Worm (Caenorhabditis elegans) whole organism, L1 larva: ENCODE results near the gene C48B4.12.
A peak's percentile ranks its signal among the peaks of the same experiment; 100 is the strongest.

Experiments
- C04F5.9 ChIP-seq: sonication (generic microtip); optimal IDR thresholded peaks from 2 replicates; lab custom pipeline; 2016; ENCODE audit warnings: missing genetic modification characterization, missing compliant biosample characterization
- C16A3.4 ChIP-seq: fragments of 150-350 bp; optimal IDR thresholded peaks from 2 replicates; lab custom pipeline; 2014; ENCODE audit warnings: missing biosample characterization, missing genetic modification characterization
- C34B4.2 ChIP-seq: sonication (generic microtip); optimal IDR thresholded peaks from 2 replicates; lab custom pipeline; 2017; ENCODE audit warnings: mild to moderate bottlenecking, missing genetic modification characterization, missing compliant biosample characterization
- ceh-8 ChIP-seq: fragments of 200-800 bp; sonication (Bioruptor generic); optimal IDR thresholded peaks from 2 replicates; lab custom pipeline; 2018; ENCODE audit warnings: mild to moderate bottlenecking, missing genetic modification characterization, moderate library complexity, missing compliant biosample characterization
- ceh-88 ChIP-seq: fragments of 200-800 bp; sonication (Bioruptor generic); IDR thresholded peaks from 2 replicates; pipeline ENCODE4 v1.3.6; 2022; ENCODE audit warnings: missing genetic modification characterization, missing compliant biosample characterization
- ces-1 ChIP-seq: fragments of 150-350 bp; optimal IDR thresholded peaks from 2 replicates; lab custom pipeline; 2014; ENCODE audit warnings: missing biosample characterization, missing genetic modification reagents, missing genetic modification characterization
- dpl-1 ChIP-seq, 3 experiments: fragments of 150-350 bp in 2 of 3; sonication (generic microtip) in 1 of 3; optimal IDR thresholded peaks; 2 replicates each; lab custom pipeline; 2014 to 2017; ENCODE audit warnings: missing biosample characterization in 3 of 3, missing genetic modification characterization in 3 of 3, missing genetic modification reagents in 3 of 3
- dsc-1 ChIP-seq: sonication (generic microtip); optimal IDR thresholded peaks from 2 replicates; lab custom pipeline; 2016; ENCODE audit warnings: mild to moderate bottlenecking, missing genetic modification characterization, missing compliant biosample characterization
- efl-1 ChIP-seq, 4 experiments: fragments of 150-350 bp; optimal IDR thresholded peaks in 3 of 4; peaks in 1 of 4; 1 replicate in 1 of 4; 2 replicates in 3 of 4; lab custom pipeline; 2014; ENCODE audit warnings: missing biosample characterization in 2 of 4, missing genetic modification characterization in 2 of 4, missing genetic modification reagents in 2 of 4
- efl-3 ChIP-seq: fragments of 200-800 bp; sonication (Bioruptor generic); optimal IDR thresholded peaks from 2 replicates; lab custom pipeline; 2018; ENCODE audit warnings: mild to moderate bottlenecking, missing genetic modification characterization, missing compliant biosample characterization
- elt-2 ChIP-seq: sonication (generic microtip); optimal IDR thresholded peaks from 2 replicates; lab custom pipeline; 2016; ENCODE audit warnings: missing genetic modification characterization, mild to moderate bottlenecking, inconsistent platforms, missing compliant biosample characterization, missing genetic modification reagents
- elt-3 ChIP-seq, 6 experiments: fragments of 150-350 bp in 1 of 6; sonication (generic microtip); optimal IDR thresholded peaks; 2 replicates each; lab custom pipeline; 2017 to 2018; ENCODE audit warnings: missing biosample characterization in 6 of 6, missing genetic modification characterization in 6 of 6, inconsistent platforms in 1 of 6
- ets-5 ChIP-seq: fragments of 200-800 bp; sonication (Bioruptor generic); IDR thresholded peaks from 2 replicates; pipeline ENCODE4 v1.3.6; 2022; ENCODE audit warnings: missing genetic modification characterization, missing compliant biosample characterization
- fkh-10 ChIP-seq: sonication (generic microtip); optimal IDR thresholded peaks from 2 replicates; lab custom pipeline; 2017; ENCODE audit warnings: missing biosample characterization, missing genetic modification reagents, missing genetic modification characterization
- fkh-8 ChIP-seq: sonication (generic microtip); optimal IDR thresholded peaks from 2 replicates; lab custom pipeline; 2016; ENCODE audit warnings: mild to moderate bottlenecking, missing genetic modification characterization, missing compliant biosample characterization
- grh-1 ChIP-seq: fragments of 200-800 bp; sonication (Bioruptor generic); IDR thresholded peaks from 2 replicates; pipeline ENCODE4 v1.3.6; 2022; ENCODE audit warnings: missing genetic modification reagents, missing genetic modification characterization, missing compliant biosample characterization
- hlh-17 ChIP-seq: fragments of 200-800 bp; sonication (Bioruptor generic); optimal IDR thresholded peaks from 2 replicates; lab custom pipeline; 2018; ENCODE audit warnings: missing genetic modification characterization, mild to moderate bottlenecking, missing compliant biosample characterization, moderate library complexity, borderline replicate concordance
- hlh-4 ChIP-seq: sonication (generic microtip); optimal IDR thresholded peaks from 2 replicates; lab custom pipeline; 2016; ENCODE audit warnings: mild to moderate bottlenecking, missing genetic modification characterization, missing compliant biosample characterization
- hpl-2 ChIP-seq: fragments of 150-350 bp; optimal IDR thresholded peaks from 2 replicates; lab custom pipeline; 2014; ENCODE audit warnings: missing biosample characterization, missing genetic modification reagents, missing genetic modification characterization
- lin-13 ChIP-seq: fragments of 150-350 bp; optimal IDR thresholded peaks from 2 replicates; lab custom pipeline; 2014; ENCODE audit warnings: missing biosample characterization, missing genetic modification reagents, missing genetic modification characterization
- lin-14 ChIP-seq: fragments of 200-800 bp; sonication (Bioruptor generic); optimal IDR thresholded peaks from 2 replicates; lab custom pipeline; 2018; ENCODE audit warnings: mild to moderate bottlenecking, missing genetic modification characterization, moderate library complexity, missing compliant biosample characterization
- lin-15B ChIP-seq: fragments of 150-350 bp; sonication (generic microtip); optimal IDR thresholded peaks from 3 replicates; lab custom pipeline; 2014; ENCODE audit warnings: missing biosample characterization, missing genetic modification characterization
- lin-35 ChIP-seq, 2 experiments: fragments of 150-350 bp; optimal IDR thresholded peaks; 2 replicates each; lab custom pipeline; 2014; ENCODE audit warnings: missing biosample characterization in 2 of 2, missing genetic modification characterization in 2 of 2, missing genetic modification reagents in 2 of 2
- lin-39 ChIP-seq: fragments of 150-350 bp; optimal IDR thresholded peaks from 2 replicates; lab custom pipeline; 2014; ENCODE audit warnings: missing biosample characterization, missing genetic modification reagents, missing genetic modification characterization
- lsy-2 ChIP-seq, 2 experiments: fragments of 150-350 bp; optimal IDR thresholded peaks; 2 replicates each; lab custom pipeline; 2014; ENCODE audit warnings: missing biosample characterization in 2 of 2, missing genetic modification characterization in 2 of 2
- mab-9 ChIP-seq: fragments of 200-800 bp; sonication (Bioruptor generic); IDR thresholded peaks from 2 replicates; pipeline ENCODE4 v1.3.6; 2022; ENCODE audit warnings: missing genetic modification reagents, missing genetic modification characterization, missing compliant biosample characterization
- mep-1 ChIP-seq: fragments of 150-350 bp; optimal IDR thresholded peaks from 2 replicates; lab custom pipeline; 2014; ENCODE audit warnings: missing biosample characterization, missing genetic modification characterization
- nhr-12 ChIP-seq: sonication (generic microtip); optimal IDR thresholded peaks from 2 replicates; lab custom pipeline; 2017; ENCODE audit warnings: missing biosample characterization, missing genetic modification characterization
- nhr-19 ChIP-seq: fragments of 200-800 bp; sonication (Bioruptor generic); conservative IDR thresholded peaks from 2 replicates; pipeline ENCODE4 v1.3.6; 2022; ENCODE audit warnings: missing genetic modification characterization, missing compliant biosample characterization
- nhr-20 ChIP-seq: sonication (generic microtip); optimal IDR thresholded peaks from 2 replicates; lab custom pipeline; 2016; ENCODE audit warnings: mild to moderate bottlenecking, missing genetic modification characterization, missing compliant biosample characterization
- nhr-237 ChIP-seq: fragments of 150-350 bp; optimal IDR thresholded peaks from 2 replicates; lab custom pipeline; 2014; ENCODE audit warnings: missing biosample characterization, missing genetic modification characterization
- nhr-28 ChIP-seq: fragments of 150-350 bp; optimal IDR thresholded peaks from 2 replicates; lab custom pipeline; 2014; ENCODE audit warnings: missing biosample characterization, missing genetic modification characterization
- nhr-71 ChIP-seq: sonication (generic microtip); optimal IDR thresholded peaks from 2 replicates; lab custom pipeline; 2016; ENCODE audit warnings: mild to moderate bottlenecking, missing genetic modification characterization, moderate library complexity, missing compliant biosample characterization
- nhr-76 ChIP-seq: sonication (generic microtip); optimal IDR thresholded peaks from 2 replicates; lab custom pipeline; 2017; ENCODE audit warnings: missing biosample characterization, missing genetic modification characterization
- nhr-84 ChIP-seq: sonication (generic microtip); optimal IDR thresholded peaks from 2 replicates; lab custom pipeline; 2017; ENCODE audit warnings: missing biosample characterization, missing genetic modification characterization
- nhr-90 ChIP-seq: sonication (generic microtip); optimal IDR thresholded peaks from 2 replicates; lab custom pipeline; 2016; ENCODE audit warnings: mild to moderate bottlenecking, missing genetic modification characterization, missing compliant biosample characterization; ENCODE audit not compliant: poor library complexity
- pag-3 ChIP-seq: sonication (generic microtip); optimal IDR thresholded peaks from 2 replicates; lab custom pipeline; 2017; ENCODE audit warnings: missing genetic modification characterization, mild to moderate bottlenecking, missing compliant biosample characterization, antibody characterized with exemption, borderline replicate concordance; ENCODE audit not compliant: insufficient read depth
- pqm-1 ChIP-seq: sonication (generic microtip); optimal IDR thresholded peaks from 3 replicates; lab custom pipeline; 2017; ENCODE audit warnings: missing biosample characterization, missing genetic modification characterization
- rnt-1 ChIP-seq: sonication (generic microtip); optimal IDR thresholded peaks from 2 replicates; lab custom pipeline; 2016; ENCODE audit warnings: mild to moderate bottlenecking, missing genetic modification characterization, moderate library complexity, missing compliant biosample characterization
- snu-23 ChIP-seq: sonication (generic microtip); optimal IDR thresholded peaks from 2 replicates; lab custom pipeline; 2016; ENCODE audit warnings: missing genetic modification characterization, missing compliant biosample characterization
- sptf-1 ChIP-seq: fragments of 150-350 bp; optimal IDR thresholded peaks from 2 replicates; lab custom pipeline; 2014; ENCODE audit warnings: missing biosample characterization, missing genetic modification characterization
- swsn-7 ChIP-seq: sonication (generic microtip); optimal IDR thresholded peaks from 2 replicates; lab custom pipeline; 2016; ENCODE audit warnings: missing genetic modification characterization, missing compliant biosample characterization
- tbx-2 ChIP-seq: sonication (generic microtip); optimal IDR thresholded peaks from 2 replicates; lab custom pipeline; 2016; ENCODE audit warnings: missing genetic modification characterization, missing compliant biosample characterization
- unc-130 ChIP-seq: fragments of 150-350 bp; optimal IDR thresholded peaks from 2 replicates; lab custom pipeline; 2017; ENCODE audit warnings: missing biosample characterization, missing genetic modification characterization, inconsistent platforms
- unc-30 ChIP-seq: sonication (generic microtip); optimal IDR thresholded peaks from 2 replicates; lab custom pipeline; 2017; ENCODE audit warnings: missing biosample characterization, missing genetic modification characterization
- unc-62 ChIP-seq: fragments of 150-350 bp; optimal IDR thresholded peaks from 2 replicates; lab custom pipeline; 2014; ENCODE audit warnings: missing biosample characterization, missing genetic modification reagents, missing genetic modification characterization
- unc-98 ChIP-seq: fragments of 200-800 bp; sonication (Bioruptor generic); IDR thresholded peaks from 2 replicates; pipeline ENCODE4 v1.3.6; 2022; ENCODE audit warnings: missing genetic modification characterization, missing compliant biosample characterization
- xbp-1 ChIP-seq: sonication (generic microtip); optimal IDR thresholded peaks from 2 replicates; lab custom pipeline; 2016; ENCODE audit warnings: missing genetic modification characterization, missing compliant biosample characterization
- zag-1 ChIP-seq: fragments of 150-350 bp; optimal IDR thresholded peaks from 2 replicates; lab custom pipeline; 2014; ENCODE audit warnings: missing biosample characterization, missing genetic modification characterization
- zip-4 ChIP-seq: fragments of 200-800 bp; sonication (Bioruptor generic); optimal IDR thresholded peaks from 2 replicates; lab custom pipeline; 2018; ENCODE audit warnings: mild to moderate bottlenecking, missing genetic modification characterization, moderate library complexity, missing compliant biosample characterization
- ztf-4 ChIP-seq: fragments of 150-350 bp; optimal IDR thresholded peaks from 2 replicates; lab custom pipeline; 2014; ENCODE audit warnings: missing biosample characterization, missing genetic modification characterization

The C48B4.12 gene

ce11 chrIII:9621840-9622525 is 24.8 kb downstream of the C48B4.12 start:
- TF ChIP-seq tbx-2 (no peak), zag-1 (tag; lab: Kevin White, UChicago) (no peak), mab-9 (no peak), ceh-88 (GFP tag; lab: Robert Waterston, UW) (no peak), C04F5.9 (tag; lab: Kevin White, UChicago) (no peak), nhr-90 (tag; lab: Kevin White, UChicago) (no peak), C16A3.4 (no peak), zip-4 (no peak), elt-3 (tag; optimal IDR thresholded peaks at IDR 0.05; lab: Kevin White, UChicago) (no peak), ces-1 (GFP tag; lab: Kevin White, UChicago) (no peak), unc-98 (GFP tag; lab: Robert Waterston, UW) (no peak), lin-35 (GFP tag; optimal IDR thresholded peaks at IDR 0.05; lab: Kevin White, UChicago) (no peak), nhr-71 (tag; lab: Kevin White, UChicago) (peak; percentile 54), lin-15B (tag; lab: Kevin White, UChicago) (no peak), lin-39 (tag; lab: Kevin White, UChicago) (no peak), lsy-2 (tag; optimal IDR thresholded peaks at IDR 0.05; lab: Kevin White, UChicago) (peak in 1 of 2 experiments; percentile 27), rnt-1 (tag; lab: Kevin White, UChicago) (peak; percentile 33), elt-2 (tag; lab: Kevin White, UChicago) (peak; percentile 77), efl-1 (optimal IDR thresholded peaks at IDR 0.05; lab: Kevin White, UChicago) (no peak), efl-1 (GFP tag; optimal IDR thresholded peaks at IDR 0.05 in 1 of 2; lab: Kevin White, UChicago) (peak in 1 of 2 experiments; percentile 90), lin-13 (GFP tag; lab: Kevin White, UChicago) (no peak), nhr-12 (no peak), nhr-28 (tag; lab: Kevin White, UChicago) (no peak), ztf-4 (tag; lab: Kevin White, UChicago) (no peak), nhr-20 (no peak), sptf-1 (no peak), snu-23 (GFP tag; lab: Kevin White, UChicago) (peak; percentile 51), nhr-76 (tag; lab: Kevin White, UChicago) (no peak), ets-5 (no peak), hlh-4 (tag; lab: Kevin White, UChicago) (no peak), pag-3 (tag; lab: Kevin White, UChicago) (no peak), nhr-237 (tag; lab: Kevin White, UChicago) (no peak), unc-62 (GFP tag; lab: Kevin White, UChicago) (no peak), ceh-8 (GFP tag; lab: Kevin White, UChicago) (no peak), dsc-1 (tag; lab: Kevin White, UChicago) (no peak), unc-130 (no peak), nhr-19 (GFP tag; lab: Robert Waterston, UW) (0 out of 2 replicates have a peak, but pooled peaks have one; percentile 1), fkh-10 (no peak), efl-3 (GFP tag; lab: Kevin White, UChicago) (no peak), grh-1 (GFP tag; lab: Robert Waterston, UW) (no peak), hlh-17 (no peak), swsn-7 (no peak), fkh-8 (no peak), hpl-2 (GFP tag; lab: Kevin White, UChicago) (no peak), nhr-84 (no peak), unc-30 (no peak), xbp-1 (tag; lab: Kevin White, UChicago) (no peak), C34B4.2 (tag; lab: Kevin White, UChicago) (no peak), mep-1 (no peak), dpl-1 (GFP tag; optimal IDR thresholded peaks at IDR 0.05; lab: Kevin White, UChicago) (peak in 1 of 3 experiments; percentile 1), pqm-1 (tag; lab: Kevin White, UChicago) (peak; percentile 83), lin-14 (GFP tag; lab: Kevin White, UChicago) (peak; percentile 33)
